Worm (Caenorhabditis elegans) whole organism, L4 larva: ENCODE data around the gene fip-2.
A peak's percentile ranks its signal among the peaks of the same experiment; 100 is the strongest.

Experiments
- F37D6.2 ChIP-seq: sonication (generic microtip); optimal IDR thresholded peaks from 2 replicates; lab custom pipeline; 2016; ENCODE audit warnings: mild to moderate bottlenecking, missing genetic modification characterization, missing compliant biosample characterization
- F44E2.7 ChIP-seq: fragments of 200-800 bp; sonication (Bioruptor generic); IDR thresholded peaks from 2 replicates; pipeline ENCODE4 v2.1.2; 2022; ENCODE audit warnings: missing genetic modification characterization, missing compliant biosample characterization
- F49E8.2 ChIP-seq: sonication (generic microtip); optimal IDR thresholded peaks from 2 replicates; lab custom pipeline; 2016; ENCODE audit warnings: missing compliant biosample characterization, mild to moderate bottlenecking, missing genetic modification characterization, borderline replicate concordance
- T20F7.1 ChIP-seq: fragments of 200-800 bp; sonication (Bioruptor generic); optimal IDR thresholded peaks from 2 replicates; lab custom pipeline; 2018; ENCODE audit warnings: mild to moderate bottlenecking, missing genetic modification characterization, missing compliant biosample characterization
- Y105C5A.15 ChIP-seq: fragments of 200-800 bp; sonication (Bioruptor generic); IDR thresholded peaks from 2 replicates; pipeline ENCODE4 v1.3.6; 2022; ENCODE audit warnings: missing genetic modification characterization, missing compliant biosample characterization
- ZK337.2 ChIP-seq: fragments of 200-800 bp; sonication (Bioruptor generic); IDR thresholded peaks from 2 replicates; pipeline ENCODE4 v1.3.6; 2022; ENCODE audit warnings: missing genetic modification reagents, missing genetic modification characterization, missing compliant biosample characterization
- aha-1 ChIP-seq: fragments of 150-350 bp; peaks from one replicate; lab custom pipeline; 2014; ENCODE audit warnings: missing biosample characterization, missing genetic modification characterization
- arid-1 ChIP-seq: fragments of 200-800 bp; sonication (Bioruptor generic); conservative IDR thresholded peaks from 2 replicates; pipeline ENCODE4 v1.3.6; 2022; ENCODE audit warnings: missing genetic modification reagents, missing genetic modification characterization, missing compliant biosample characterization
- attf-4 ChIP-seq: sonication (generic microtip); optimal IDR thresholded peaks from 3 replicates; lab custom pipeline; 2017; ENCODE audit warnings: missing biosample characterization, missing genetic modification characterization
- ceh-20 ChIP-seq: fragments of 200-800 bp; sonication (Bioruptor generic); IDR thresholded peaks from 2 replicates; pipeline ENCODE4 v1.3.6; 2022; ENCODE audit warnings: missing genetic modification reagents, missing genetic modification characterization, missing compliant biosample characterization
- ceh-62 ChIP-seq: sonication (generic microtip); optimal IDR thresholded peaks from 2 replicates; lab custom pipeline; 2017; ENCODE audit warnings: missing biosample characterization, missing genetic modification characterization
- ces-1 ChIP-seq: fragments of 150-350 bp; sonication (generic microtip); optimal IDR thresholded peaks from 4 replicates; lab custom pipeline; 2014; ENCODE audit warnings: missing biosample characterization, missing genetic modification reagents, missing genetic modification characterization
- daf-12 ChIP-seq: fragments of 150-350 bp; optimal IDR thresholded peaks from 2 replicates; lab custom pipeline; 2014; ENCODE audit warnings: missing biosample characterization, missing genetic modification reagents, missing genetic modification characterization
- daf-16 ChIP-seq, 3 experiments: sonication (generic microtip); optimal IDR thresholded peaks; 2 replicates each; lab custom pipeline; 2016 to 2017; ENCODE audit warnings: missing genetic modification characterization in 3 of 3, missing genetic modification reagents in 3 of 3, mild to moderate bottlenecking in 2 of 3, missing compliant biosample characterization in 2 of 3, missing biosample characterization in 1 of 3, moderate library complexity in 1 of 3
- daf-8 ChIP-seq: fragments of 200-800 bp; sonication (Bioruptor generic); IDR thresholded peaks from 2 replicates; pipeline ENCODE4 v1.3.6; 2022; ENCODE audit warnings: missing genetic modification characterization, missing compliant biosample characterization
- dmd-6 ChIP-seq: fragments of 200-800 bp; sonication (Bioruptor generic); IDR thresholded peaks from 2 replicates; pipeline ENCODE4 v1.3.6; 2022; ENCODE audit warnings: missing genetic modification reagents, missing genetic modification characterization, missing compliant biosample characterization
- dmd-9 ChIP-seq: fragments of 200-800 bp; sonication (Bioruptor generic); IDR thresholded peaks from 2 replicates; pipeline ENCODE4 v1.3.6; 2022; ENCODE audit warnings: missing genetic modification reagents, missing genetic modification characterization, missing compliant biosample characterization
- dve-1 ChIP-seq: sonication (generic microtip); optimal IDR thresholded peaks from 2 replicates; lab custom pipeline; 2017; ENCODE audit warnings: antibody characterized with exemption, mild to moderate bottlenecking, missing genetic modification characterization, missing compliant biosample characterization; ENCODE audit not compliant: insufficient read depth
- egl-27 ChIP-seq: sonication (generic microtip); optimal IDR thresholded peaks from 3 replicates; lab custom pipeline; 2017; ENCODE audit warnings: missing biosample characterization, missing genetic modification reagents, missing genetic modification characterization
- egl-43 ChIP-seq: fragments of 200-800 bp; sonication (Bioruptor generic); IDR thresholded peaks from 2 replicates; pipeline ENCODE4 v1.3.6; 2022; ENCODE audit warnings: missing genetic modification reagents, missing genetic modification characterization, missing compliant biosample characterization
- fkh-10 ChIP-seq: fragments of 150-350 bp; optimal IDR thresholded peaks from 2 replicates; lab custom pipeline; 2014; ENCODE audit warnings: missing biosample characterization, missing genetic modification reagents, missing genetic modification characterization
- gei-8 ChIP-seq: fragments of 200-800 bp; sonication (Bioruptor generic); optimal IDR thresholded peaks from 2 replicates; lab custom pipeline; 2018; ENCODE audit warnings: mild to moderate bottlenecking, missing genetic modification characterization, missing compliant biosample characterization
- hlh-11 ChIP-seq: fragments of 200-800 bp; sonication (Bioruptor generic); optimal IDR thresholded peaks from 2 replicates; lab custom pipeline; 2018; ENCODE audit warnings: mild to moderate bottlenecking, missing genetic modification characterization, missing compliant biosample characterization
- hlh-30 ChIP-seq: sonication (generic microtip); optimal IDR thresholded peaks from 2 replicates; lab custom pipeline; 2017; ENCODE audit warnings: antibody characterized with exemption, mild to moderate bottlenecking, missing genetic modification characterization, missing compliant biosample characterization; ENCODE audit not compliant: insufficient read depth
- hmg-1.1 ChIP-seq: fragments of 200-800 bp; sonication (Bioruptor generic); IDR thresholded peaks from 2 replicates; pipeline ENCODE4 v1.3.6; 2022; ENCODE audit warnings: missing genetic modification reagents, missing genetic modification characterization, missing compliant biosample characterization
- lin-1 ChIP-seq: fragments of 200-800 bp; sonication (Bioruptor generic); IDR thresholded peaks from 2 replicates; pipeline ENCODE4 v1.3.6; 2022; ENCODE audit warnings: missing genetic modification reagents, missing genetic modification characterization, missing compliant biosample characterization
- lin-13 ChIP-seq: fragments of 150-350 bp; optimal IDR thresholded peaks from 2 replicates; lab custom pipeline; 2014; ENCODE audit warnings: missing biosample characterization, missing genetic modification reagents, missing genetic modification characterization
- lin-38 ChIP-seq: fragments of 200-800 bp; sonication (Bioruptor generic); IDR thresholded peaks from 2 replicates; pipeline ENCODE4 v1.3.6; 2022; ENCODE audit warnings: missing genetic modification reagents, missing genetic modification characterization, missing compliant biosample characterization
- lir-3 ChIP-seq: sonication (generic microtip); optimal IDR thresholded peaks from 2 replicates; lab custom pipeline; 2016; ENCODE audit warnings: mild to moderate bottlenecking, missing genetic modification characterization, missing compliant biosample characterization
- lsy-2 ChIP-seq, 2 experiments: fragments of 150-350 bp in 1 of 2; sonication (generic microtip) in 1 of 2; optimal IDR thresholded peaks; 2 replicates each; lab custom pipeline; 2014 to 2017; ENCODE audit warnings: missing biosample characterization in 2 of 2, missing genetic modification characterization in 2 of 2
- madf-9 ChIP-seq: fragments of 200-800 bp; sonication (Bioruptor generic); conservative IDR thresholded peaks from 2 replicates; pipeline ENCODE4 v1.3.6; 2022; ENCODE audit warnings: missing genetic modification reagents, missing genetic modification characterization, missing compliant biosample characterization
- mep-1 ChIP-seq: fragments of 150-350 bp; sonication (generic microtip); optimal IDR thresholded peaks from 3 replicates; lab custom pipeline; 2014; ENCODE audit warnings: missing biosample characterization, missing genetic modification characterization
- mes-2 ChIP-seq: sonication (generic microtip); optimal IDR thresholded peaks from 2 replicates; lab custom pipeline; 2016; ENCODE audit warnings: missing genotype, mild to moderate bottlenecking, missing genetic modification characterization, missing compliant biosample characterization; ENCODE audit not compliant: poor library complexity, severe bottlenecking
- mxl-2 ChIP-seq: fragments of 200-800 bp; sonication (Bioruptor generic); conservative IDR thresholded peaks from 2 replicates; pipeline ENCODE4 v1.3.6; 2022; ENCODE audit warnings: missing genetic modification reagents, missing genetic modification characterization, missing compliant biosample characterization
- mxl-3 ChIP-seq: fragments of 200-800 bp; sonication (Bioruptor generic); optimal IDR thresholded peaks from 2 replicates; lab custom pipeline; 2018; ENCODE audit warnings: mild to moderate bottlenecking, missing genetic modification characterization, missing compliant biosample characterization
- nhr-11 ChIP-seq: fragments of 150-350 bp; optimal IDR thresholded peaks from 2 replicates; lab custom pipeline; 2014; ENCODE audit warnings: missing biosample characterization, missing genetic modification characterization
- nhr-48 ChIP-seq: sonication (generic microtip); optimal IDR thresholded peaks from 2 replicates; lab custom pipeline; 2016; ENCODE audit warnings: mild to moderate bottlenecking, missing genetic modification characterization, missing compliant biosample characterization
- pha-4 ChIP-seq, 2 experiments: fragments of 150-350 bp in 1 of 2; fragments of 200-800 bp in 1 of 2; sonication (Bioruptor generic) in 1 of 2; IDR thresholded peaks in 1 of 2; optimal IDR thresholded peaks in 1 of 2; 2 replicates each; pipeline versions ENCODE4 v1.3.6 to Lab custom; 2014 to 2022; ENCODE audit warnings: missing genetic modification characterization in 2 of 2, missing genetic modification reagents in 2 of 2, missing biosample characterization in 1 of 2, missing compliant biosample characterization in 1 of 2
- php-3 ChIP-seq: fragments of 200-800 bp; sonication (Bioruptor generic); IDR thresholded peaks from 2 replicates; pipeline ENCODE4 v1.3.6; 2022; ENCODE audit warnings: missing genetic modification reagents, missing genetic modification characterization, missing compliant biosample characterization
- pqm-1 ChIP-seq: sonication (generic microtip); optimal IDR thresholded peaks from 2 replicates; lab custom pipeline; 2017; ENCODE audit warnings: missing biosample characterization, missing genetic modification characterization
- set-16 ChIP-seq: fragments of 200-800 bp; sonication (Bioruptor generic); IDR thresholded peaks from 2 replicates; pipeline ENCODE4 v1.3.6; 2022; ENCODE audit warnings: missing genetic modification reagents, missing genetic modification characterization, missing compliant biosample characterization
- unc-130 ChIP-seq: sonication (generic microtip); optimal IDR thresholded peaks from 2 replicates; lab custom pipeline; 2016; ENCODE audit warnings: missing genetic modification reagents, missing genetic modification characterization, missing compliant biosample characterization
- unc-39 ChIP-seq: sonication (generic microtip); optimal IDR thresholded peaks from 2 replicates; lab custom pipeline; 2017; ENCODE audit warnings: missing biosample characterization, missing genetic modification characterization
- unc-62 ChIP-seq, 3 experiments: fragments of 150-350 bp in 1 of 3; sonication (generic microtip); optimal IDR thresholded peaks in 2 of 3; peaks in 1 of 3; 1 replicate in 1 of 3; 2 replicates in 2 of 3; lab custom pipeline; 2014 to 2017; ENCODE audit warnings: missing biosample characterization in 3 of 3, missing genetic modification characterization in 3 of 3, missing genetic modification reagents in 3 of 3, missing genotype in 1 of 3
- vab-7 ChIP-seq: fragments of 200-800 bp; sonication (Bioruptor generic); IDR thresholded peaks from 2 replicates; pipeline ENCODE4 v1.3.6; 2022; ENCODE audit warnings: missing genetic modification reagents, missing genetic modification characterization, missing compliant biosample characterization
- zip-2 ChIP-seq: fragments of 150-350 bp; optimal IDR thresholded peaks from 2 replicates; lab custom pipeline; 2014; ENCODE audit warnings: missing biosample characterization, missing genetic modification characterization
- ztf-11 ChIP-seq: fragments of 150-350 bp; optimal IDR thresholded peaks from 2 replicates; lab custom pipeline; 2014; ENCODE audit warnings: missing biosample characterization, missing genetic modification characterization
- ztf-7 ChIP-seq: fragments of 150-350 bp; optimal IDR thresholded peaks from 2 replicates; lab custom pipeline; 2014; ENCODE audit warnings: missing biosample characterization, missing genetic modification characterization

Gene fip-2

ce11 chrV:9092209-9092608 lies 24.4 kb downstream of the fip-2 start, which contains the start of gene T27E4.1:
Gene T27E4.1 (plus strand): TSS chrV:9092345.
- TF ChIP-seq ceh-20 (GFP tag; lab: Robert Waterston, UW) (0 out of 2 replicates have a peak, but pooled peaks have one; percentile 21), ztf-11 (tag; lab: Kevin White, UChicago) (no peak), ceh-62 (tag; lab: Kevin White, UChicago) (no peak), hmg-1.1 (GFP tag; lab: Robert Waterston, UW) (no peak), arid-1 (GFP tag; lab: Robert Waterston, UW) (no peak), daf-12 (tag; lab: Kevin White, UChicago) (no peak), vab-7 (no peak), F44E2.7 (no peak), mep-1 (tag; lab: Kevin White, UChicago) (peak; percentile 12), set-16 (no peak), ztf-7 (tag; lab: Kevin White, UChicago) (no peak), lin-1 (GFP tag; lab: Robert Waterston, UW) (no peak), ces-1 (GFP tag; lab: Kevin White, UChicago) (no peak), egl-27 (tag; lab: Kevin White, UChicago) (no peak), pha-4 (GFP tag; IDR thresholded peaks at IDR 0.05; lab: Robert Waterston, UW) (no peak), pha-4 (tag; optimal IDR thresholded peaks at IDR 0.05; lab: Kevin White, UChicago) (no peak), zip-2 (tag; lab: Kevin White, UChicago) (no peak), fkh-10 (GFP tag; lab: Kevin White, UChicago) (peak; percentile 30), Y105C5A.15 (GFP tag; lab: Robert Waterston, UW) (no peak), lir-3 (no peak), dmd-9 (no peak), ZK337.2 (no peak), unc-39 (tag; lab: Kevin White, UChicago) (no peak), lin-38 (GFP tag; lab: Robert Waterston, UW) (no peak), attf-4 (no peak), hlh-30 (tag; lab: Kevin White, UChicago) (peak; percentile 31), unc-130 (GFP tag; lab: Kevin White, UChicago) (no peak)

- peak; percentile 86 for TF ChIP-seq dve-1 (tag; lab: Kevin White, UChicago)
- TF ChIP-seq daf-8 (GFP tag; lab: Robert Waterston, UW): no peak
- no peak for TF ChIP-seq php-3
- TF ChIP-seq F49E8.2 (tag; lab: Kevin White, UChicago): no peak
- peak; percentile 58 for TF ChIP-seq nhr-48 (tag; lab: Kevin White, UChicago)
- TF ChIP-seq gei-8 (GFP tag; lab: Kevin White, UChicago): no peak
- peak; percentile 11 for TF ChIP-seq mxl-3 (GFP tag; lab: Kevin White, UChicago)
- peak; percentile 79 for TF ChIP-seq dmd-6 (GFP tag; lab: Robert Waterston, UW)
- no peak for TF ChIP-seq pha-4 (GFP tag; IDR thresholded peaks at IDR 0.05; lab: Robert Waterston, UW)
- peak; percentile 52 for TF ChIP-seq pha-4 (tag; optimal IDR thresholded peaks at IDR 0.05; lab: Kevin White, UChicago)
- TF ChIP-seq mxl-2 (GFP tag; lab: Robert Waterston, UW): peak; percentile 54; the same call in 1 of the 2 replicates
- TF ChIP-seq nhr-11: peak; percentile 68
- TF ChIP-seq lin-13 (GFP tag; lab: Kevin White, UChicago): no peak
- peak in 1 of 2 experiments; percentile 64 for TF ChIP-seq unc-62 (GFP tag; optimal IDR thresholded peaks at IDR 0.05 in 1 of 2; lab: Kevin White, UChicago)
- TF ChIP-seq unc-62 (tag; optimal IDR thresholded peaks at IDR 0.05; lab: Kevin White, UChicago): no peak
- no peak for TF ChIP-seq madf-9 (GFP tag; lab: Robert Waterston, UW)
- TF ChIP-seq hlh-11 (tag; lab: Kevin White, UChicago): peak; percentile 91
- TF ChIP-seq F37D6.2 (tag; lab: Kevin White, UChicago): no peak
- TF ChIP-seq lsy-2 (tag; optimal IDR thresholded peaks at IDR 0.05; lab: Kevin White, UChicago): peak; percentile 7 to 68
- TF ChIP-seq pqm-1 (tag; lab: Kevin White, UChicago): no peak
- peak in 1 of 2 experiments; percentile 95 for TF ChIP-seq daf-16 (GFP tag; optimal IDR thresholded peaks at IDR 0.05; lab: Kevin White, UChicago)
- TF ChIP-seq daf-16 (tag; optimal IDR thresholded peaks at IDR 0.05; lab: Kevin White, UChicago): peak; percentile 99
- TF ChIP-seq egl-43 (GFP tag; lab: Robert Waterston, UW): no peak
- TF ChIP-seq T20F7.1: no peak
- no peak for TF ChIP-seq mes-2 (tag; lab: Kevin White, UChicago)
- peak; percentile 19 for TF ChIP-seq aha-1 (tag; lab: Kevin White, UChicago)
Observed at ce11 chrV:9094060-9094628, 26.4 kb downstream of the fip-2 start.
